Worm (Caenorhabditis elegans): Measurements from ENCODE around the gene Y116A8C.25.

Gene Y116A8C.25

DNA sequence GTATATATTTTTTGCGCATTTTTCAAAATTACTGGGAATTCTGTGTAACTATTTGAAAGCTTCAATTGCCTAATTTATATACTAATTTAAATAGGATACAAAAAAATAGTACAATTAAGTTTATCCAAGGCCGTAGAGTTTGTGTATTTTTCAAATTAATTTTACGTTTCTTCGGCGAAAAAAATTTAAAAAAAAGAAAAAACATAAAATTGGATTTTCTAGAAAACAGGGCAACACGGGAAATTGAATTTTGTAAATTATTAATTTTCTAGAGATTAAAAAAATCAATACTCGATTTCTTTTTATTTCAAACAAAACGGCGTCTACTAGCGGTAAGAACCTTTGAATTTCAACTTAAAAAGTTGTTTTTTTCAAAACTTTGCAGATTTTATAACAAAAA lies 25.3 kb downstream of the Y116A8C.25 start, which contains the start of gene Y116A8C.23:
TSS of gene Y116A8C.23 (plus strand) at position 301 of the 400 bp plus-strand sequence.
- TF ChIP-seq nhr-77 (tag; optimal IDR thresholded peaks at IDR 0.05): no peak
- TF ChIP-seq egl-27 (tag; optimal IDR thresholded peaks at IDR 0.05): no peak
- TF ChIP-seq skn-1 (tag; optimal IDR thresholded peaks at IDR 0.05): no peak
- no peak for TF ChIP-seq nhr-23 (tag; optimal IDR thresholded peaks at IDR 0.05)
- no peak for TF ChIP-seq elt-2 (tag; optimal IDR thresholded peaks at IDR 0.05)
- TF ChIP-seq ceh-9 (tag; optimal IDR thresholded peaks at IDR 0.05): no peak
- no peak for TF ChIP-seq fkh-10 (GFP tag; optimal IDR thresholded peaks at IDR 0.05)
- no peak for TF ChIP-seq nhr-67 (tag; optimal IDR thresholded peaks at IDR 0.05)
- no peak for TF ChIP-seq ceh-82 (tag; optimal IDR thresholded peaks at IDR 0.05)
- no peak for TF ChIP-seq ztf-11 (tag; optimal IDR thresholded peaks at IDR 0.05)

DNA sequence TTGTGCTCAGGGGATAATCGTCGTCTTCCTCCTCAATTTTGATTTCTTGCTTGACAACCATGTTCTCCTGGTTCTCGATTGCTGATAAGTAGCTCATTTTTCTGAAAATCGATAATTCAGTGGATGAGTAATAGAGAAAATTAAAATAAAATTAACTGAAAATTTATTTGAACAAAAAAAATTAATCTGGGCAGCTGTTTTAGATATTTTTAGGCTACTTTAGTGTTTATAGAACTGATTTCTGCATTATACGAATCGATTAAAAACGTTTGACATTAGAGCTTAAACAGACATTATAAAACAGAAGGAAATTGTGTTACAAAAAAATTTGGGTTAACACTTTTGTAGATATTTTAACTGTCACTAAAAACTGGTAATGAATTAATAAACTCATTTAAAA lies 30.3 kb downstream of the Y116A8C.25 start, which contains the start of gene athp-3:
TSS of gene athp-3 (minus strand) at position 101 of the 400 bp plus-strand sequence.
- TF ChIP-seq ceh-16 (tag; optimal IDR thresholded peaks at IDR 0.05): no peak

DNA sequence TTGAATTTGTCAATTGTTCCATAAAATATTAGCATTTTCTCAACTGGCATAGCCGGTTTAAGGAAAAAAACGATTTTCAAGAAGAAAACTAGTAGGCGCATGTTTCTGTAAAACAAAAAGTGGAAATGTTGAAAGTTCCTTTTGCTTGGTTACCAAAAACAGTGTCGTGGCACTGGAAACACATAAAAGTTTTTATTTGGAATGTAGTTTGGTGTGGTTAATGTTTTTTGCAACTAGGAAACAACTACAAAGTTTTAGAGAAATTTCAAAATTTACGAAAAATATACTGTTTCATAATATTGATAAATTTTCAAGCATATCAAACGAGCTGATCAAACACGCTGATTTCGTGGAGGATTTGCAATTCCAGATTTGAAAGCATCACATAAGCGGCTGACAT lies 32.9 kb downstream of the Y116A8C.25 start, which contains the start of gene clec-195:
TSS of gene clec-195 (minus strand) at position 101 of the 400 bp plus-strand sequence.
- no peak for TF ChIP-seq jun-1 (tag; optimal IDR thresholded peaks at IDR 0.05)
- no peak for TF ChIP-seq lsy-12 (tag; optimal IDR thresholded peaks at IDR 0.05)
- TF ChIP-seq lin-39 (tag; optimal IDR thresholded peaks at IDR 0.05): no peak
- no peak for TF ChIP-seq fkh-2 (tag; optimal IDR thresholded peaks at IDR 0.05)
- TF ChIP-seq mml-1 (tag; optimal IDR thresholded peaks at IDR 0.05): no peak
- no peak for TF ChIP-seq egl-27 (tag; optimal IDR thresholded peaks at IDR 0.05)
- TF ChIP-seq ama-1 (optimal IDR thresholded peaks at IDR 0.05): no peak
- no peak for TF ChIP-seq unc-39 (tag; optimal IDR thresholded peaks at IDR 0.05)
- no peak for TF ChIP-seq nhr-23 (tag; optimal IDR thresholded peaks at IDR 0.05)
- no peak for TF ChIP-seq unc-62 (GFP tag; optimal IDR thresholded peaks at IDR 0.05)
- TF ChIP-seq ceh-28 (tag; optimal IDR thresholded peaks at IDR 0.05): no peak
- no peak for TF ChIP-seq mdl-1 (tag; optimal IDR thresholded peaks at IDR 0.05)
- TF ChIP-seq ceh-16 (tag; optimal IDR thresholded peaks at IDR 0.05): no peak
- no peak for TF ChIP-seq zag-1 (tag; optimal IDR thresholded peaks at IDR 0.05)
- no peak for TF ChIP-seq ceh-82 (tag; optimal IDR thresholded peaks at IDR 0.05)
- no peak for TF ChIP-seq pqm-1 (tag; optimal IDR thresholded peaks at IDR 0.05)
- no peak for TF ChIP-seq snpc-4 (tag; optimal IDR thresholded peaks at IDR 0.05)
- no peak for TF ChIP-seq daf-12 (tag; optimal IDR thresholded peaks at IDR 0.05)
- TF ChIP-seq tbx-2 (tag; optimal IDR thresholded peaks at IDR 0.05): no peak
- no peak for TF ChIP-seq fkh-10 (GFP tag; optimal IDR thresholded peaks at IDR 0.05)

DNA sequence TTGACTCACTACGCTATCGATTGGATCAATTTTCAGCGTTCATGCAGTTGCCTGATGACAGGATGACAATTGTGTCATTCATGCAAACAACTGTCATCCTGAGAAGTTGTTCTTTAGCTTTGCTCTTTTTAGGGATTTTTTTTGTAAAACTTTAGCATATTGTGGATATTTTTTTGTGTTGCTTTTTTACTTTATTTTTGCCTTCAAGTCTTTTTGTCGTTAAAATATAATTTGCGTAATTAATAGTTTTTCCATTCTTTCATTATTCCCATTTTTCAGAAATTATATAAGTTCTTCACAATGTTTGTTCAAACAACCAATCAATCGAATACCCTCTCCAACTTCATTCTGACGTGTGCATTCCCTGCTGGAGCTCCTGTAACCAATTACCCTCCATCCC lies 37.9 kb downstream of the Y116A8C.25 start, which contains the start of gene Y116A8C.20:
TSS of gene Y116A8C.20 (plus strand) at position 301 of the 400 bp plus-strand sequence.
- TF ChIP-seq zag-1 (tag; optimal IDR thresholded peaks at IDR 0.05): no peak
- TF ChIP-seq elt-2 (tag; optimal IDR thresholded peaks at IDR 0.05): no peak
- no peak for TF ChIP-seq ceh-16 (tag; optimal IDR thresholded peaks at IDR 0.05)
- TF ChIP-seq tbx-2 (tag; optimal IDR thresholded peaks at IDR 0.05): no peak
- no peak for TF ChIP-seq mml-1 (tag; optimal IDR thresholded peaks at IDR 0.05)
- TF ChIP-seq fos-1 (tag; optimal IDR thresholded peaks at IDR 0.05): no peak
- TF ChIP-seq nhr-25 (tag; optimal IDR thresholded peaks at IDR 0.05): no peak
- TF ChIP-seq lin-39 (tag; optimal IDR thresholded peaks at IDR 0.05): no peak
- TF ChIP-seq unc-39 (tag; optimal IDR thresholded peaks at IDR 0.05): no peak
- TF ChIP-seq nhr-23 (tag; optimal IDR thresholded peaks at IDR 0.05): no peak
- TF ChIP-seq ZK546.5 (tag; optimal IDR thresholded peaks at IDR 0.05): no peak

DNA sequence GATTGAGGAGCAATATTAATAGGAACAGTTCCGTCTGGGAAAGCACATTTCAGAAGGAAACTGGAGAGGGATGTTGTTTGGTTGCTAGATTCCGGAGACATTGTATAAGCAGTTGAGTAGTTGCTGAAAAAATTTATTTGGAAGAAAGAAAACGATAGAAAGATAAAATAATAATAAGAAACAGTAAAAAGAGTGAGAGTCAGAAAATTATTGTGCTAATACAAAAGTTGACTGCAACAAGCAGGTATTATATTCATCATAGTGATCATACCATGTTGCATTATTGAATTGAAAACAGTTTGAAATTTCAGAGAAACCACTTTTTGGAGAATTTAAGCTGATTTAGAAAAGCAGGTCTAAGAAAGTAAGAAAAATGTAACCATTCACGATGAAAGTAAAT lies 39.0 kb downstream of the Y116A8C.25 start, which contains the start of gene Y116A8C.19:
TSS of gene Y116A8C.19 (minus strand) at position 101 of the 400 bp plus-strand sequence.
- no peak for TF ChIP-seq lin-39 (tag; optimal IDR thresholded peaks at IDR 0.05)
- no peak for TF ChIP-seq R02D3.7 (tag; optimal IDR thresholded peaks at IDR 0.05)
- TF ChIP-seq nhr-11 (tag; optimal IDR thresholded peaks at IDR 0.05): no peak
- TF ChIP-seq aly-2 (tag; optimal IDR thresholded peaks at IDR 0.05): no peak
- no peak for TF ChIP-seq unc-39 (tag; optimal IDR thresholded peaks at IDR 0.05)
- TF ChIP-seq ceh-82 (tag; optimal IDR thresholded peaks at IDR 0.05): no peak
- TF ChIP-seq ceh-28 (tag; optimal IDR thresholded peaks at IDR 0.05): no peak
- no peak for TF ChIP-seq nfya-1 (tag; optimal IDR thresholded peaks at IDR 0.05; ENCODE audit: insufficient read depth)

DNA sequence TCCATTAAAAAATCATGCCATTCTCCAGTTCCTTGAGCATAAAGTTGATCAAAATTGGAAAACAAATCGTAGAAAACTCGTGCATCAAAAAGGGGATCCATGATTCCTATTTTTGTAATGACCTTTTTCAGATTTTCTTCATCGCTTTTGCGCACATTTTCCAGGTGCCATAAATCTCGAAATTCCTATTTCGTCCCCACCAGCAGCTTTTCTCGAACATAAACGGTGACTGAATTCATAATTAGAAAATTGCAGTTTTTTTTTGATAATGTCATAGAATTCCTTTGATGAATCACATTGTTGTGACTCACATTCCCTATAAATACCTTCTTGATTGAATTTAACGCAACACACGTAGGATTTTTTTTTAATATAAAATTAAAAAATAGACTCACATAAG lies 48.1 kb downstream of the Y116A8C.25 start, which contains the start of gene nhr-229:
TSS of gene nhr-229 (minus strand) at position 101 of the 400 bp plus-strand sequence.
- no peak for TF ChIP-seq skn-1 (tag; optimal IDR thresholded peaks at IDR 0.05)

Measured in whole organism, L3 larva.